Worm (Caenorhabditis elegans) whole organism, L2 larva: ENCODE data around the gene C44C1.6.

Source experiments
- egl-27 ChIP-seq: sonication (generic microtip); optimal IDR thresholded peaks from 3 replicates; lab custom pipeline; 2017; ENCODE audit warnings: missing biosample characterization, missing genetic modification reagents, missing genetic modification characterization
- nhr-10 ChIP-seq: sonication (generic microtip); optimal IDR thresholded peaks from 2 replicates; lab custom pipeline; 2017; ENCODE audit warnings: missing biosample characterization, missing genetic modification characterization
- peb-1 ChIP-seq: fragments of 150-350 bp; optimal IDR thresholded peaks from 2 replicates; lab custom pipeline; 2014; ENCODE audit warnings: missing biosample characterization, missing genetic modification characterization
- unc-55 ChIP-seq: fragments of 150-350 bp; sonication (generic microtip); optimal IDR thresholded peaks from 3 replicates; lab custom pipeline; 2014; ENCODE audit warnings: missing biosample characterization, missing genetic modification reagents, missing genetic modification characterization

C44C1.6 gene

ce11 chrX:924495-925008 is 45.5 kb downstream of the C44C1.6 start, which contains the start of the genes pifk-1 and tbc-11 (continued):
- peak; percentile 30 for TF ChIP-seq egl-27 (tag; lab: Kevin White, UChicago)
- peak; percentile 78 for TF ChIP-seq unc-55 (GFP tag; lab: Kevin White, UChicago)
- TF ChIP-seq peb-1 (tag; lab: Kevin White, UChicago): no peak
- TF ChIP-seq nhr-10 (tag; lab: Kevin White, UChicago): no peak
